Worm (Caenorhabditis elegans) whole organism, L1 larva: ENCODE measurements around the gene nep-20.
A peak's percentile ranks its signal among the peaks of the same experiment; 100 is the strongest.

ENCODE experiments used
- C16A3.4 ChIP-seq: fragments of 150-350 bp; optimal IDR thresholded peaks from 2 replicates; lab custom pipeline; 2014; ENCODE audit warnings: missing biosample characterization, missing genetic modification characterization
- C34B4.2 ChIP-seq: sonication (generic microtip); optimal IDR thresholded peaks from 2 replicates; lab custom pipeline; 2017; ENCODE audit warnings: mild to moderate bottlenecking, missing genetic modification characterization, missing compliant biosample characterization
- F16B12.6 ChIP-seq: fragments of 150-350 bp; optimal IDR thresholded peaks from 2 replicates; lab custom pipeline; 2014; ENCODE audit warnings: missing biosample characterization, missing genetic modification characterization
- aha-1 ChIP-seq: fragments of 150-350 bp; optimal IDR thresholded peaks from 2 replicates; lab custom pipeline; 2014; ENCODE audit warnings: missing biosample characterization, missing genetic modification characterization
- alr-1 ChIP-seq: fragments of 200-800 bp; sonication (Bioruptor generic); optimal IDR thresholded peaks from 2 replicates; lab custom pipeline; 2018; ENCODE audit warnings: borderline replicate concordance, mild to moderate bottlenecking, missing genetic modification characterization, missing compliant biosample characterization
- aly-2 ChIP-seq: fragments of 150-350 bp; optimal IDR thresholded peaks from 2 replicates; lab custom pipeline; 2014; ENCODE audit warnings: missing biosample characterization, missing genetic modification characterization
- ama-1 ChIP-seq: fragments of 150-350 bp; optimal IDR thresholded peaks from 2 replicates; lab custom pipeline; 2014
- ceh-8 ChIP-seq: fragments of 200-800 bp; sonication (Bioruptor generic); optimal IDR thresholded peaks from 2 replicates; lab custom pipeline; 2018; ENCODE audit warnings: mild to moderate bottlenecking, missing genetic modification characterization, moderate library complexity, missing compliant biosample characterization
- ceh-82 ChIP-seq, 3 experiments: fragments of 150-350 bp in 1 of 3; sonication (generic microtip) in 2 of 3; optimal IDR thresholded peaks; 2 replicates each; lab custom pipeline; 2014 to 2017; ENCODE audit warnings: missing biosample characterization in 3 of 3, missing genetic modification characterization in 3 of 3
- ceh-88 ChIP-seq: fragments of 200-800 bp; sonication (Bioruptor generic); IDR thresholded peaks from 2 replicates; pipeline ENCODE4 v1.3.6; 2022; ENCODE audit warnings: missing genetic modification characterization, missing compliant biosample characterization
- ceh-90 ChIP-seq: sonication (generic microtip); optimal IDR thresholded peaks from 2 replicates; lab custom pipeline; 2016; ENCODE audit warnings: missing genetic modification characterization, missing compliant biosample characterization
- efl-1 ChIP-seq, 4 experiments: fragments of 150-350 bp; optimal IDR thresholded peaks in 3 of 4; peaks in 1 of 4; 1 replicate in 1 of 4; 2 replicates in 3 of 4; lab custom pipeline; 2014; ENCODE audit warnings: missing biosample characterization in 2 of 4, missing genetic modification characterization in 2 of 4, missing genetic modification reagents in 2 of 4
- egl-13 ChIP-seq: sonication (generic microtip); optimal IDR thresholded peaks from 2 replicates; lab custom pipeline; 2016; ENCODE audit warnings: missing genotype, missing genetic modification reagents, missing genetic modification characterization, missing compliant biosample characterization
- egl-27 ChIP-seq, 2 experiments: fragments of 150-350 bp in 1 of 2; sonication (generic microtip); optimal IDR thresholded peaks; 3 replicates each; lab custom pipeline; 2017 to 2018; ENCODE audit warnings: missing biosample characterization in 2 of 2, missing genetic modification characterization in 2 of 2, missing genetic modification reagents in 2 of 2
- elt-2 ChIP-seq: sonication (generic microtip); optimal IDR thresholded peaks from 2 replicates; lab custom pipeline; 2016; ENCODE audit warnings: missing genetic modification characterization, mild to moderate bottlenecking, inconsistent platforms, missing compliant biosample characterization, missing genetic modification reagents
- elt-3 ChIP-seq, 6 experiments: fragments of 150-350 bp in 1 of 6; sonication (generic microtip); optimal IDR thresholded peaks; 2 replicates each; lab custom pipeline; 2017 to 2018; ENCODE audit warnings: missing biosample characterization in 6 of 6, missing genetic modification characterization in 6 of 6, inconsistent platforms in 1 of 6
- ets-5 ChIP-seq: fragments of 200-800 bp; sonication (Bioruptor generic); IDR thresholded peaks from 2 replicates; pipeline ENCODE4 v1.3.6; 2022; ENCODE audit warnings: missing genetic modification characterization, missing compliant biosample characterization
- fkh-8 ChIP-seq: sonication (generic microtip); optimal IDR thresholded peaks from 2 replicates; lab custom pipeline; 2016; ENCODE audit warnings: mild to moderate bottlenecking, missing genetic modification characterization, missing compliant biosample characterization
- fos-1 ChIP-seq: fragments of 150-350 bp; optimal IDR thresholded peaks from 2 replicates; lab custom pipeline; 2014; ENCODE audit warnings: missing biosample characterization, missing genetic modification characterization
- hlh-17 ChIP-seq: fragments of 200-800 bp; sonication (Bioruptor generic); optimal IDR thresholded peaks from 2 replicates; lab custom pipeline; 2018; ENCODE audit warnings: missing genetic modification characterization, mild to moderate bottlenecking, missing compliant biosample characterization, moderate library complexity, borderline replicate concordance
- lin-13 ChIP-seq: fragments of 150-350 bp; optimal IDR thresholded peaks from 2 replicates; lab custom pipeline; 2014; ENCODE audit warnings: missing biosample characterization, missing genetic modification reagents, missing genetic modification characterization
- lin-15B ChIP-seq: fragments of 150-350 bp; sonication (generic microtip); optimal IDR thresholded peaks from 3 replicates; lab custom pipeline; 2014; ENCODE audit warnings: missing biosample characterization, missing genetic modification characterization
- lin-39 ChIP-seq: fragments of 150-350 bp; optimal IDR thresholded peaks from 2 replicates; lab custom pipeline; 2014; ENCODE audit warnings: missing biosample characterization, missing genetic modification reagents, missing genetic modification characterization
- lsy-2 ChIP-seq, 2 experiments: fragments of 150-350 bp; optimal IDR thresholded peaks; 2 replicates each; lab custom pipeline; 2014; ENCODE audit warnings: missing biosample characterization in 2 of 2, missing genetic modification characterization in 2 of 2
- mef-2 ChIP-seq: fragments of 150-350 bp; optimal IDR thresholded peaks from 2 replicates; lab custom pipeline; 2014; ENCODE audit warnings: missing biosample characterization, missing genetic modification characterization
- mep-1 ChIP-seq: fragments of 150-350 bp; optimal IDR thresholded peaks from 2 replicates; lab custom pipeline; 2014; ENCODE audit warnings: missing biosample characterization, missing genetic modification characterization
- nhr-12 ChIP-seq: sonication (generic microtip); optimal IDR thresholded peaks from 2 replicates; lab custom pipeline; 2017; ENCODE audit warnings: missing biosample characterization, missing genetic modification characterization
- nhr-19 ChIP-seq: fragments of 200-800 bp; sonication (Bioruptor generic); conservative IDR thresholded peaks from 2 replicates; pipeline ENCODE4 v1.3.6; 2022; ENCODE audit warnings: missing genetic modification characterization, missing compliant biosample characterization
- nhr-20 ChIP-seq: sonication (generic microtip); optimal IDR thresholded peaks from 2 replicates; lab custom pipeline; 2016; ENCODE audit warnings: mild to moderate bottlenecking, missing genetic modification characterization, missing compliant biosample characterization
- nhr-237 ChIP-seq: fragments of 150-350 bp; optimal IDR thresholded peaks from 2 replicates; lab custom pipeline; 2014; ENCODE audit warnings: missing biosample characterization, missing genetic modification characterization
- nhr-47 ChIP-seq: sonication (generic microtip); optimal IDR thresholded peaks from 2 replicates; lab custom pipeline; 2016; ENCODE audit warnings: mild to moderate bottlenecking, missing genetic modification characterization, moderate library complexity, missing compliant biosample characterization
- nhr-71 ChIP-seq: sonication (generic microtip); optimal IDR thresholded peaks from 2 replicates; lab custom pipeline; 2016; ENCODE audit warnings: mild to moderate bottlenecking, missing genetic modification characterization, moderate library complexity, missing compliant biosample characterization
- nhr-76 ChIP-seq: sonication (generic microtip); optimal IDR thresholded peaks from 2 replicates; lab custom pipeline; 2017; ENCODE audit warnings: missing biosample characterization, missing genetic modification characterization
- nhr-77 ChIP-seq: fragments of 150-350 bp; optimal IDR thresholded peaks from 2 replicates; lab custom pipeline; 2014; ENCODE audit warnings: missing biosample characterization, missing genetic modification characterization
- pag-3 ChIP-seq: sonication (generic microtip); optimal IDR thresholded peaks from 2 replicates; lab custom pipeline; 2017; ENCODE audit warnings: missing genetic modification characterization, mild to moderate bottlenecking, missing compliant biosample characterization, antibody characterized with exemption, borderline replicate concordance; ENCODE audit not compliant: insufficient read depth
- pax-3 ChIP-seq: fragments of 200-800 bp; sonication (Bioruptor generic); optimal IDR thresholded peaks from 2 replicates; lab custom pipeline; 2018; ENCODE audit warnings: mild to moderate bottlenecking, missing genetic modification characterization, moderate library complexity, missing compliant biosample characterization
- rnt-1 ChIP-seq: sonication (generic microtip); optimal IDR thresholded peaks from 2 replicates; lab custom pipeline; 2016; ENCODE audit warnings: mild to moderate bottlenecking, missing genetic modification characterization, moderate library complexity, missing compliant biosample characterization
- skn-1 ChIP-seq: fragments of 150-350 bp; optimal IDR thresholded peaks from 2 replicates; lab custom pipeline; 2014; ENCODE audit warnings: missing biosample characterization, missing genetic modification characterization
- snpc-4 ChIP-seq: fragments of 150-350 bp; optimal IDR thresholded peaks from 2 replicates; lab custom pipeline; 2014; ENCODE audit warnings: missing biosample characterization, missing genetic modification characterization
- snu-23 ChIP-seq: sonication (generic microtip); optimal IDR thresholded peaks from 2 replicates; lab custom pipeline; 2016; ENCODE audit warnings: missing genetic modification characterization, missing compliant biosample characterization
- sptf-1 ChIP-seq: fragments of 150-350 bp; optimal IDR thresholded peaks from 2 replicates; lab custom pipeline; 2014; ENCODE audit warnings: missing biosample characterization, missing genetic modification characterization
- sup-37 ChIP-seq: fragments of 200-800 bp; sonication (Bioruptor generic); optimal IDR thresholded peaks from 2 replicates; lab custom pipeline; 2018; ENCODE audit warnings: mild to moderate bottlenecking, missing genetic modification characterization, missing compliant biosample characterization
- tlp-1 ChIP-seq: fragments of 150-350 bp; optimal IDR thresholded peaks from 2 replicates; lab custom pipeline; 2014; ENCODE audit warnings: missing biosample characterization, missing genetic modification characterization
- unc-86 ChIP-seq: sonication (generic microtip); optimal IDR thresholded peaks from 2 replicates; lab custom pipeline; 2016; ENCODE audit warnings: missing genetic modification characterization, missing compliant biosample characterization
- unc-98 ChIP-seq: fragments of 200-800 bp; sonication (Bioruptor generic); IDR thresholded peaks from 2 replicates; pipeline ENCODE4 v1.3.6; 2022; ENCODE audit warnings: missing genetic modification characterization, missing compliant biosample characterization
- zag-1 ChIP-seq: fragments of 150-350 bp; optimal IDR thresholded peaks from 2 replicates; lab custom pipeline; 2014; ENCODE audit warnings: missing biosample characterization, missing genetic modification characterization
- zip-4 ChIP-seq: fragments of 200-800 bp; sonication (Bioruptor generic); optimal IDR thresholded peaks from 2 replicates; lab custom pipeline; 2018; ENCODE audit warnings: mild to moderate bottlenecking, missing genetic modification characterization, moderate library complexity, missing compliant biosample characterization
- ztf-11 ChIP-seq, 2 experiments: sonication (generic microtip); optimal IDR thresholded peaks; 2 replicates each; lab custom pipeline; 2016 to 2017; ENCODE audit warnings: missing genetic modification characterization in 2 of 2, missing biosample characterization in 1 of 2, missing compliant biosample characterization in 1 of 2

Gene nep-20

DNA sequence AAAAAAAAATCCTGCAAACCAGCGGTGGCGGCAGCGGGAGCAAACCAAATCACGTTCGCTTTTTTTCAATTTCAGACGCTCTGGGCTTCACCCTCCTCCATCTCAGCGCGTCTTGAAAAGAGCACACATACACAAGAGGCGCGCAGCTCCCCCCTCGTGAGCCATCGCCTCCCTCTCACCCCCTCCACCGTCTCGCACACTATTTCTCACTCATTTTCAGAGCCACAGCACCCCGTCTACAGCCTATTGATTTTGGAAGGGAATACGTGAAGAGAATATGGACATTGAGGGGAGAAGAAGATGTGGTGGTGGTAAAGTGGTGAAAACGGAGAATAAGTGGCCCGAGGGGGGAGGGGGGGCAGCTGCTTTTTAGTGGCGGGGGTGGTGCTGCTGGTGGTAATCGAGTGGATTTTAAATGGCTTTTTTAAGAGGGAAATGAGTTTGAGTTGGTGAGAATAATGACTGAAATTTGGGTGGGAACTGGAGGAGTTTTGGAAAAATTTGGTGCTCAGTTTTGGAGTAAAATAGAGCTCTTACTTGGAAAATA is 32.8 kb upstream of the nep-20 start (continued):
- TF ChIP-seq ceh-90 (tag; lab: Kevin White, UChicago) (no peak), sup-37 (GFP tag; lab: Kevin White, UChicago) (no peak), rnt-1 (no peak), nhr-77 (no peak), hlh-17 (no peak), lin-39 (tag; lab: Kevin White, UChicago) (no peak), zag-1 (tag; lab: Kevin White, UChicago) (no peak), C16A3.4 (tag; lab: Kevin White, UChicago) (no peak), nhr-237 (no peak), fkh-8 (tag; lab: Kevin White, UChicago) (peak; percentile 62), lin-15B (tag; lab: Kevin White, UChicago) (no peak), efl-1 (optimal IDR thresholded peaks at IDR 0.05; lab: Kevin White, UChicago) (peak; percentile 17 to 38), efl-1 (GFP tag; optimal IDR thresholded peaks at IDR 0.05 in 1 of 2; lab: Kevin White, UChicago) (no peak), ama-1 (no peak), aha-1 (no peak), alr-1 (no peak), zip-4 (GFP tag; lab: Kevin White, UChicago) (no peak), pag-3 (tag; lab: Kevin White, UChicago) (no peak), aly-2 (no peak), mef-2 (tag; lab: Kevin White, UChicago) (no peak), nhr-20 (tag; lab: Kevin White, UChicago) (no peak), tlp-1 (tag; lab: Kevin White, UChicago) (no peak), ceh-8 (GFP tag; lab: Kevin White, UChicago) (no peak), F16B12.6 (tag; lab: Kevin White, UChicago) (no peak), snu-23 (GFP tag; lab: Kevin White, UChicago) (no peak), nhr-47 (tag; lab: Kevin White, UChicago) (peak; percentile 48), elt-3 (tag; optimal IDR thresholded peaks at IDR 0.05; lab: Kevin White, UChicago) (no peak), ceh-82 (tag; optimal IDR thresholded peaks at IDR 0.05; lab: Kevin White, UChicago) (peak in 1 of 3 experiments; percentile 46), elt-2 (no peak), nhr-76 (no peak), snpc-4 (tag; lab: Kevin White, UChicago) (no peak), lin-13 (GFP tag; lab: Kevin White, UChicago) (no peak), C34B4.2 (tag; lab: Kevin White, UChicago) (no peak), fos-1 (tag; lab: Kevin White, UChicago) (no peak), egl-27 (tag; optimal IDR thresholded peaks at IDR 0.05; lab: Kevin White, UChicago) (no peak), lsy-2 (tag; optimal IDR thresholded peaks at IDR 0.05; lab: Kevin White, UChicago) (peak in 1 of 2 experiments; percentile 39), nhr-71 (peak; percentile 16), nhr-12 (tag; lab: Kevin White, UChicago) (no peak), unc-98 (GFP tag; lab: Robert Waterston, UW) (no peak), unc-86 (tag; lab: Kevin White, UChicago) (peak; percentile 32), ets-5 (no peak), egl-13 (tag; lab: Kevin White, UChicago) (no peak), sptf-1 (tag; lab: Kevin White, UChicago) (no peak), nhr-19 (GFP tag; lab: Robert Waterston, UW) (no peak), skn-1 (tag; lab: Kevin White, UChicago) (no peak), ztf-11 (tag; optimal IDR thresholded peaks at IDR 0.05; lab: Kevin White, UChicago) (no peak), ceh-88 (GFP tag; lab: Robert Waterston, UW) (no peak), mep-1 (tag; lab: Kevin White, UChicago) (peak; percentile 17), pax-3 (tag; lab: Kevin White, UChicago) (no peak)
